Worm (Caenorhabditis elegans): ENCODE results near the gene C52E4.12.

C52E4.12 gene

DNA sequence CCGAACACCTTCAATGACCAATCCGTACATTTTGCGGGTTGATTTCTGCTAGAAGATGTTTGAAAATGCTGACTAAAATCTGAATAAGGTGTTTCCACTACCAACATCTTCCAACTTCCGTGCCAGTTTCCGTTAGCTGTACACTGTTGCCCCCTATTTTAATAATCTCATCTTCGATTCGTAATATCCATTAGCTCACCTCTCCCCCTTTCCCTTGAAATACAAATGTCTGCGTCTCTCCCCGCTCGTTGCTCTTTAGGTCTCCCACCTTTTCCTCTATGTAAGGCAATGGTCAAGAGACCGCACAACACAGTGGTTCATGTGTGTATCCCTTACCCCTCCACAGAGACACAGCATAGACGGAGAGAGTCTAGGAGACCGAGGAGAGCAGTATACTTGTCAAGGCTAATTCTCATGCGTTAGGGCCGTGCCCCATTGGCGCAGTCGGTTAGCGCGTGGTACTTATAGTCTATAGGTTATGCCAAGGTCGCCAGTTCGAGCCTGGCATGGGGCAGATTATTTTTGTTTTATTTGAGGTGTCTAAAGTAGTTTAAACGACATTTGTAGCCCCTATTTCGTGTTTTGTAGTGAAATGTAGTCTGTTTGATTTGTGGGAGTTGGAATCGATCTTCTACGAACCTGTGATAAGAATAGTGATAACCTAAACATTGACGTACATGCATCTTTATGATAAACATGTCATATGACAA is 5.9 kb downstream of the C52E4.12 start, which contains the start of gene gcy-33 (continued):
- no peak for TF ChIP-seq C34B4.2 (tag; optimal IDR thresholded peaks at IDR 0.05)
- no peak for TF ChIP-seq hlh-17 (GFP tag; optimal IDR thresholded peaks at IDR 0.05; ENCODE audit: borderline replicate concordance)
- TF ChIP-seq ceh-82 (tag; optimal IDR thresholded peaks at IDR 0.05), result peak; percentile 49 to 71 (median 67)
- TF ChIP-seq aha-1 (tag; optimal IDR thresholded peaks at IDR 0.05), result no peak
- peak; percentile 43 for TF ChIP-seq nhr-77 (tag; optimal IDR thresholded peaks at IDR 0.05)
- TF ChIP-seq pqm-1 (tag; optimal IDR thresholded peaks at IDR 0.05), result peak; percentile 71
- peak; percentile 81 for TF ChIP-seq dsc-1 (tag; optimal IDR thresholded peaks at IDR 0.05)
- peak; percentile 76 for TF ChIP-seq tbx-2 (tag; optimal IDR thresholded peaks at IDR 0.05)
- TF ChIP-seq dpl-1 (GFP tag; optimal IDR thresholded peaks at IDR 0.05), result peak; percentile 31 to 63 (median 60)
- peak; percentile 83 for TF ChIP-seq pax-3 (tag; optimal IDR thresholded peaks at IDR 0.05)
- no peak for TF ChIP-seq lin-39 (tag; optimal IDR thresholded peaks at IDR 0.05)
- TF ChIP-seq Y116A8C.19 (tag; optimal IDR thresholded peaks at IDR 0.05; ENCODE audit: borderline replicate concordance), result no peak
- peak; percentile 64 to 73 for TF ChIP-seq efl-1 (optimal IDR thresholded peaks at IDR 0.05)
- TF ChIP-seq efl-1 (GFP tag; optimal IDR thresholded peaks at IDR 0.05 in 1 of 2), result peak; percentile 48 to 97
- peak; percentile 46 for TF ChIP-seq blmp-1 (tag; optimal IDR thresholded peaks at IDR 0.05)
- no peak for TF ChIP-seq mef-2 (tag; optimal IDR thresholded peaks at IDR 0.05)
- TF ChIP-seq sptf-1 (tag; optimal IDR thresholded peaks at IDR 0.05), result no peak
- peak; percentile 88 for TF ChIP-seq swsn-7 (tag; optimal IDR thresholded peaks at IDR 0.05)
- TF ChIP-seq nhr-84 (tag; optimal IDR thresholded peaks at IDR 0.05), result no peak
- peak; percentile 35 for TF ChIP-seq fos-1 (tag; optimal IDR thresholded peaks at IDR 0.05)
- peak; percentile 83 for TF ChIP-seq xbp-1 (tag; optimal IDR thresholded peaks at IDR 0.05)
- no peak for TF ChIP-seq mab-9 (GFP tag; IDR thresholded peaks at IDR 0.05)
- peak; percentile 80 for TF ChIP-seq nhr-19 (GFP tag; conservative IDR thresholded peaks at IDR 0.05)
- peak; percentile 75 for TF ChIP-seq ceh-8 (GFP tag; optimal IDR thresholded peaks at IDR 0.05)
- TF ChIP-seq nhr-12 (tag; optimal IDR thresholded peaks at IDR 0.05), result no peak
- TF ChIP-seq vab-15 (tag; optimal IDR thresholded peaks at IDR 0.05), result no peak
- TF ChIP-seq unc-30 (tag; optimal IDR thresholded peaks at IDR 0.05), result no peak
- peak; percentile 44 for TF ChIP-seq lin-13 (GFP tag; optimal IDR thresholded peaks at IDR 0.05)
- peak; percentile 81 for TF ChIP-seq C16A3.4 (tag; optimal IDR thresholded peaks at IDR 0.05)
- TF ChIP-seq unc-62 (GFP tag; optimal IDR thresholded peaks at IDR 0.05), result no peak
- TF ChIP-seq alr-1 (tag; optimal IDR thresholded peaks at IDR 0.05; ENCODE audit: borderline replicate concordance), result no peak
- no peak for TF ChIP-seq hpl-2 (GFP tag; optimal IDR thresholded peaks at IDR 0.05)
- no peak for TF ChIP-seq pag-3 (tag; optimal IDR thresholded peaks at IDR 0.05; ENCODE audit: borderline replicate concordance, insufficient read depth)

DNA sequence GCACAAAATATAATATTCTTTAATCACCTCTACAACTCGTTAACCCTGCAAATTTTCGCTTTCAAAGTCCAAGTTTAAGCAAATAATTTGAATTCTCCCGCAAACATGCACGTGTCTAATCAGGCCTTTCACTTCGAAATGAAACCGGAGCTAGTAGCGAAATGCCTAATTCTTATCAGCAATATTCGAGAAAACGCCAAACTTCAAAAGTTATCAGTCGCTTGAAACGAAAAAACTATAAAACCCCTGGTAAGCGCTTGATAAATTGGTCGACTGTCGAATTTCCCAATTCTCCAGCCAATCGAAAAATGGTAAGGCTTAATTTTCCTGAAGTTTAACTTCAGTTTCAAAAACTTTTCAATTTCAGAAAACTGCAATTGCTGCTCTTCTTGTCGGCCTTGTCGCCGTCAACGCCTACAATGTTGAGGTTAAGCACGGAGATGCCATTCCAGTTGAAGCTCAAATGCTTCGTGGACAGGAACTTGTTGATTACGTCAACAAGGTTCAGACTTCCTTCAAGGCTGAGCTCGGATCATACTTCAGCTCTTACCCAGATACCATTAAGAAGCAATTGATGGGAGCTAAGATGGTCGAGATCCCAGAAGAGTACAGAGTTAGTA is 7.0 kb downstream of the C52E4.12 start, which contains the start of gene cpr-9:
Gene cpr-9, plus strand, starts transcription at position 188 of the 620 bp plus-strand sequence.
- TF ChIP-seq nhr-237 (tag; optimal IDR thresholded peaks at IDR 0.05) (no peak), efl-1 (optimal IDR thresholded peaks at IDR 0.05) (no peak), efl-1 (GFP tag; optimal IDR thresholded peaks at IDR 0.05 in 1 of 2) (peak in 1 of 2 experiments; percentile 78), lin-13 (GFP tag; optimal IDR thresholded peaks at IDR 0.05) (no peak), nhr-20 (tag; optimal IDR thresholded peaks at IDR 0.05) (peak; percentile 22), lin-35 (GFP tag; optimal IDR thresholded peaks at IDR 0.05) (peak in 1 of 2 experiments; percentile 33), nhr-28 (tag; optimal IDR thresholded peaks at IDR 0.05) (no peak), mdl-1 (tag; optimal IDR thresholded peaks at IDR 0.05) (peak in 1 of 2 experiments; percentile 9), mep-1 (tag; optimal IDR thresholded peaks at IDR 0.05) (no peak), unc-86 (tag; optimal IDR thresholded peaks at IDR 0.05) (no peak), skn-1 (tag; optimal IDR thresholded peaks at IDR 0.05) (no peak), elt-2 (tag; optimal IDR thresholded peaks at IDR 0.05) (peak; percentile 85), lir-3 (tag; optimal IDR thresholded peaks at IDR 0.05; ENCODE audit: poor library complexity) (no peak), pax-3 (tag; optimal IDR thresholded peaks at IDR 0.05) (no peak), pag-3 (tag; optimal IDR thresholded peaks at IDR 0.05; ENCODE audit: borderline replicate concordance, insufficient read depth) (no peak), nhr-77 (tag; optimal IDR thresholded peaks at IDR 0.05) (no peak), jun-1 (tag; optimal IDR thresholded peaks at IDR 0.05) (peak; percentile 36)
